Worm (Caenorhabditis elegans): ENCODE measurements around the gene C03B1.10.

Gene C03B1.10

ce11 chrX:6337951-6338350 is 19.7 kb downstream of the C03B1.10 start, which contains the start of gene C03B1.13:
C03B1.13 (minus strand) TSS chrX:6338051.
- TF ChIP-seq blmp-1 (tag; optimal IDR thresholded peaks at IDR 0.05; ENCODE audit: insufficient read depth) (no peak), lsy-2 (tag; optimal IDR thresholded peaks at IDR 0.05) (no peak), C34F6.9 (tag; optimal IDR thresholded peaks at IDR 0.05) (no peak), nhr-129 (tag; optimal IDR thresholded peaks at IDR 0.05) (no peak), nhr-6 (tag; optimal IDR thresholded peaks at IDR 0.05) (no peak), sma-3 (GFP tag; optimal IDR thresholded peaks at IDR 0.05) (no peak), unc-39 (tag; optimal IDR thresholded peaks at IDR 0.05) (no peak), ama-1 (optimal IDR thresholded peaks at IDR 0.05) (no peak), Y55F3AM.14 (GFP tag; optimal IDR thresholded peaks at IDR 0.05) (no peak), ZK546.5 (tag; optimal IDR thresholded peaks at IDR 0.05) (no peak), snpc-4 (tag; optimal IDR thresholded peaks at IDR 0.05) (no peak), egl-27 (tag; optimal IDR thresholded peaks at IDR 0.05) (no peak), nhr-25 (tag; optimal IDR thresholded peaks at IDR 0.05) (no peak), lin-13 (GFP tag; optimal IDR thresholded peaks at IDR 0.05) (no peak)

ce11 chrX:6337338-6337737 is 20.3 kb downstream of the C03B1.10 start:
- TF ChIP-seq elt-3 (tag; optimal IDR thresholded peaks at IDR 0.05) (no peak), sma-9 (GFP tag; optimal IDR thresholded peaks at IDR 0.05) (no peak), sma-9 (tag; optimal IDR thresholded peaks at IDR 0.05) (no peak)

- TF ChIP-seq crh-2 (tag; optimal IDR thresholded peaks at IDR 0.05), result no peak
- 0 out of 2 replicates have a peak, but pooled peaks have one; percentile 76 for TF ChIP-seq ztf-1 (GFP tag; conservative IDR thresholded peaks at IDR 0.05)
These were observed 23.1 kb downstream of the C03B1.10 start for ce11 chrX:6334602-6335001.

ce11 chrX:6333998-6334397 is 23.7 kb downstream of the C03B1.10 start, which contains the start of gene col-171:
col-171 (plus strand) TSS chrX:6334298.
- TF ChIP-seq ztf-11 (tag; optimal IDR thresholded peaks at IDR 0.05), result no peak
- no peak for TF ChIP-seq lin-39 (tag; optimal IDR thresholded peaks at IDR 0.05)
- no peak for TF ChIP-seq nhr-6 (tag; optimal IDR thresholded peaks at IDR 0.05)
- TF ChIP-seq nhr-129 (tag; optimal IDR thresholded peaks at IDR 0.05), result no peak
- no peak for TF ChIP-seq crh-2 (tag; optimal IDR thresholded peaks at IDR 0.05)
- TF ChIP-seq nhr-11 (tag; optimal IDR thresholded peaks at IDR 0.05), result no peak
- no peak for TF ChIP-seq ama-1 (optimal IDR thresholded peaks at IDR 0.05)
- no peak for TF ChIP-seq ZK546.5 (tag; optimal IDR thresholded peaks at IDR 0.05)
- no peak for TF ChIP-seq mab-5 (tag; optimal IDR thresholded peaks at IDR 0.05)
- no peak for TF ChIP-seq ceh-82 (tag; optimal IDR thresholded peaks at IDR 0.05)
- no peak for TF ChIP-seq blmp-1 (tag; optimal IDR thresholded peaks at IDR 0.05; ENCODE audit: insufficient read depth)
- TF ChIP-seq sma-9 (GFP tag; optimal IDR thresholded peaks at IDR 0.05), result no peak
- no peak for TF ChIP-seq sma-9 (tag; optimal IDR thresholded peaks at IDR 0.05)
- TF ChIP-seq gmeb-1 (tag; optimal IDR thresholded peaks at IDR 0.05), result no peak
- TF ChIP-seq elt-3 (tag; optimal IDR thresholded peaks at IDR 0.05), result no peak
- no peak for TF ChIP-seq lin-13 (GFP tag; optimal IDR thresholded peaks at IDR 0.05)
- no peak for TF ChIP-seq ztf-4 (tag; optimal IDR thresholded peaks at IDR 0.05)

- TF ChIP-seq alr-1 (tag; optimal IDR thresholded peaks at IDR 0.05) (no peak), mab-5 (tag; optimal IDR thresholded peaks at IDR 0.05) (no peak), C34F6.9 (tag; optimal IDR thresholded peaks at IDR 0.05) (no peak), nhr-12 (tag; optimal IDR thresholded peaks at IDR 0.05) (no peak), fos-1 (tag; optimal IDR thresholded peaks at IDR 0.05) (no peak), nhr-77 (tag; optimal IDR thresholded peaks at IDR 0.05) (no peak), ztf-1 (GFP tag; conservative IDR thresholded peaks at IDR 0.05) (no peak), lin-39 (tag; optimal IDR thresholded peaks at IDR 0.05) (no peak), ama-1 (optimal IDR thresholded peaks at IDR 0.05) (no peak)
These were observed 26.3 kb downstream of the C03B1.10 start, which contains the start of gene col-170 for ce11 chrX:6331409-6331808. col-170 (plus strand) TSS chrX:6331709.

ce11 chrX:6328860-6329259 is 28.8 kb downstream of the C03B1.10 start, which contains the start of gene col-169:
col-169 (plus strand) TSS chrX:6329160.
- no peak for TF ChIP-seq elt-3 (tag; optimal IDR thresholded peaks at IDR 0.05)
- TF ChIP-seq nhr-25 (tag; optimal IDR thresholded peaks at IDR 0.05), result no peak
- no peak for TF ChIP-seq R02D3.7 (tag; optimal IDR thresholded peaks at IDR 0.05)
- TF ChIP-seq nhr-77 (tag; optimal IDR thresholded peaks at IDR 0.05), result no peak
- TF ChIP-seq skn-1 (tag; optimal IDR thresholded peaks at IDR 0.05), result no peak

Data from whole organism, L2 larva.